Worm (Caenorhabditis elegans): ENCODE results near the gene F54B11.8.
A peak's percentile ranks its signal among the peaks of the same experiment; 100 is the strongest.

The F54B11.8 gene

ce11 chrX:13598021-13598499, 5.7 kb downstream of the F54B11.8 start, which contains the start of gene bra-1 (continued):
- TF ChIP-seq C16A3.4 (tag; optimal IDR thresholded peaks at IDR 0.05): peak; percentile 52
- TF ChIP-seq fkh-8 (tag; optimal IDR thresholded peaks at IDR 0.05): peak; percentile 94
- TF ChIP-seq tlp-1 (tag; optimal IDR thresholded peaks at IDR 0.05): no peak
- TF ChIP-seq nhr-11 (tag; optimal IDR thresholded peaks at IDR 0.05): no peak
- no peak for TF ChIP-seq ets-5 (GFP tag; IDR thresholded peaks at IDR 0.05)
- TF ChIP-seq aha-1 (tag; optimal IDR thresholded peaks at IDR 0.05): no peak
- TF ChIP-seq nhr-20 (tag; optimal IDR thresholded peaks at IDR 0.05): peak; percentile 72
- TF ChIP-seq F16B12.6 (tag; optimal IDR thresholded peaks at IDR 0.05): no peak
- no peak for TF ChIP-seq elt-2 (tag; optimal IDR thresholded peaks at IDR 0.05)
- no peak for TF ChIP-seq nhr-28 (tag; optimal IDR thresholded peaks at IDR 0.05)
- TF ChIP-seq lsy-2 (tag; optimal IDR thresholded peaks at IDR 0.05): peak; percentile 47 to 59
- TF ChIP-seq unc-98 (GFP tag; IDR thresholded peaks at IDR 0.05): no peak
- peak; percentile 47 to 52 for TF ChIP-seq lin-35 (GFP tag; optimal IDR thresholded peaks at IDR 0.05)
- no peak for TF ChIP-seq hpl-2 (GFP tag; optimal IDR thresholded peaks at IDR 0.05)
- TF ChIP-seq fos-1 (tag; optimal IDR thresholded peaks at IDR 0.05): peak; percentile 50
- TF ChIP-seq efl-3 (GFP tag; optimal IDR thresholded peaks at IDR 0.05): no peak
- peak; percentile 28 for TF ChIP-seq snpc-4 (tag; optimal IDR thresholded peaks at IDR 0.05)
- TF ChIP-seq alr-1 (tag; optimal IDR thresholded peaks at IDR 0.05; ENCODE audit: borderline replicate concordance): no peak
- peak; percentile 27 for TF ChIP-seq skn-1 (tag; optimal IDR thresholded peaks at IDR 0.05)
- TF ChIP-seq nhr-47 (tag; optimal IDR thresholded peaks at IDR 0.05): peak; percentile 86
- TF ChIP-seq rnt-1 (tag; optimal IDR thresholded peaks at IDR 0.05): peak; percentile 12
- no peak for TF ChIP-seq zip-4 (GFP tag; optimal IDR thresholded peaks at IDR 0.05)
- no peak for TF ChIP-seq nhr-76 (tag; optimal IDR thresholded peaks at IDR 0.05)
- TF ChIP-seq fkh-4 (tag; optimal IDR thresholded peaks at IDR 0.05; ENCODE audit: borderline replicate concordance): peak; percentile 10
- no peak for TF ChIP-seq nhr-12 (tag; optimal IDR thresholded peaks at IDR 0.05)
- TF ChIP-seq isw-1 (GFP tag; IDR thresholded peaks at IDR 0.05): peak; percentile 32
- TF ChIP-seq lin-15B (tag; optimal IDR thresholded peaks at IDR 0.05): peak; percentile 12
- TF ChIP-seq hlh-4 (tag; optimal IDR thresholded peaks at IDR 0.05): no peak
- TF ChIP-seq ama-1 (optimal IDR thresholded peaks at IDR 0.05): no peak
- peak; percentile 72 for TF ChIP-seq pax-3 (tag; optimal IDR thresholded peaks at IDR 0.05)
- TF ChIP-seq ztf-4 (tag; optimal IDR thresholded peaks at IDR 0.05): peak; percentile 29
- no peak for TF ChIP-seq lir-3 (tag; optimal IDR thresholded peaks at IDR 0.05; ENCODE audit: poor library complexity)
- no peak for TF ChIP-seq grh-1 (GFP tag; IDR thresholded peaks at IDR 0.05)
- no peak for TF ChIP-seq ceh-63 (GFP tag; optimal IDR thresholded peaks at IDR 0.05)
- TF ChIP-seq sup-37 (GFP tag; optimal IDR thresholded peaks at IDR 0.05): no peak
- no peak for TF ChIP-seq nhr-84 (tag; optimal IDR thresholded peaks at IDR 0.05)
- TF ChIP-seq xbp-1 (tag; optimal IDR thresholded peaks at IDR 0.05): peak; percentile 59
- TF ChIP-seq ceh-88 (GFP tag; IDR thresholded peaks at IDR 0.05): peak; percentile 9; the same call in 1 of the 2 replicates
- TF ChIP-seq efl-1 (optimal IDR thresholded peaks at IDR 0.05): peak; percentile 29 to 32
- peak; percentile 16 to 61 for TF ChIP-seq efl-1 (GFP tag; optimal IDR thresholded peaks at IDR 0.05 in 1 of 2)
- peak; percentile 69 for TF ChIP-seq snu-23 (GFP tag; optimal IDR thresholded peaks at IDR 0.05)
- peak in 1 of 3 experiments; percentile 68 for TF ChIP-seq ceh-82 (tag; optimal IDR thresholded peaks at IDR 0.05)
- no peak for TF ChIP-seq nhr-90 (tag; optimal IDR thresholded peaks at IDR 0.05; ENCODE audit: poor library complexity)
- TF ChIP-seq fkh-10 (GFP tag; optimal IDR thresholded peaks at IDR 0.05): peak; percentile 31
- no peak for TF ChIP-seq unc-130 (tag; optimal IDR thresholded peaks at IDR 0.05)
- TF ChIP-seq egl-27 (tag; optimal IDR thresholded peaks at IDR 0.05): no peak
- peak; percentile 83 for TF ChIP-seq nhr-71 (tag; optimal IDR thresholded peaks at IDR 0.05)
- TF ChIP-seq zag-1 (tag; optimal IDR thresholded peaks at IDR 0.05): no peak
- TF ChIP-seq mep-1 (tag; optimal IDR thresholded peaks at IDR 0.05): peak; percentile 60
- TF ChIP-seq blmp-1 (tag; optimal IDR thresholded peaks at IDR 0.05): peak; percentile 15
- TF ChIP-seq dpl-1 (GFP tag; optimal IDR thresholded peaks at IDR 0.05): peak in 2 of 3 experiments; percentile 26 to 54
- TF ChIP-seq lin-13 (GFP tag; optimal IDR thresholded peaks at IDR 0.05): peak; percentile 20
- no peak for TF ChIP-seq elt-3 (tag; optimal IDR thresholded peaks at IDR 0.05)
